Worm (Caenorhabditis elegans): ENCODE data around the gene C01G10.10.
"Not testable (repeated sequence)": the region's sequence is repeated elsewhere in the genome, so short reads cannot be mapped to it uniquely, and the experiment has no call there.

DNA sequence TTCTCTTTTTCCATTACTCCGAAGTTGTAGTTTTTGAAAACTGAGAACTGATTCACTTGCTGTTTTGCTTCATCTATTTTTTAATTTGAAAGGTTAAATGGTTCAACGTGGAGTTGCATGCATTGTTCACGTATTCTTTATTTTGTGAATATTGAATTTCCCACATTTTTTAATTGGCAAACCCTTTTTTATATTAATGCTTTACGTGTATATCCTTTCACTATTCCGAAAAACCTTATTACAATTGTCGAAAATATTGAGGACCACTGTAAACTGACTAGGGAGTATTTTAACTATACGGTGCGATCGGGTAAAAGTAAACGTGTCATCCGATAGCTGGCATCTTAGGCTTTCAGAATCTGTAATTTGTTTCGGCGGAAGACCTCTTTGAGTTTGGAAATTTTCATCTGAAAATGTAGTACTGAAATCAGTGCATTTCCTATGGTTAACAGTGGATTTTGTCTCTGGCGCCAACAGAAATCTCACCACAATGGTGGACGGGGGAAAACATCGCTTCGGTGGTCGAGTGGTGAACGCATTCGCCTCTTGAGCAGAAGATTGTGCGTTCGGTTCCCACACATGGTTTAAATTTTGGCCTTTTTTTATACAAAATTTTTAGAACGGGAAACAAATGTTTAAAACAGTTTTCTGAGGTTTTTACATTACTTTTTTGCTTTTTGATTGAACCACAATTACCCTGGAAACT lies 23.8 kb upstream of the C01G10.10 start, which contains the start of gene C01G10.14:
- not testable (repeated sequence) for TF ChIP-seq unc-62 (GFP tag; optimal IDR thresholded peaks at IDR 0.05); nhr-21 (tag; optimal IDR thresholded peaks at IDR 0.05); blmp-1 (tag; optimal IDR thresholded peaks at IDR 0.05; ENCODE audit: insufficient read depth); ama-1 (optimal IDR thresholded peaks at IDR 0.05); nhr-237 (tag; optimal IDR thresholded peaks at IDR 0.05)
